ENCODE assay signal across 4 fruit fly cellular contexts in genomic region chr2L:2606725-2607124, dm6.
TF ChIP-seq lines count a peak whose summit lies in the region.

No protein-coding gene starts in this region.

- TF ChIP-seq CTCF in whole organism, embryonic (GFP tag; optimal IDR thresholded peaks at IDR 0.05; lab: Kevin White, UChicago): no peak

TF ChIP-seq in whole organism, embryonic, 481 proteins besides CTCF, POLR2A, EP300 and RAD21:
- TF ChIP-seq CG10431 (GFP tag; optimal IDR thresholded peaks at IDR 0.05; lab: Kevin White, UChicago) (no peak), toy (GFP tag; IDR thresholded peaks at IDR 0.05; lab: Robert Waterston, UW) (no peak), D19B (GFP tag; optimal IDR thresholded peaks at IDR 0.05; lab: Kevin White, UChicago) (peak; percentile 1)
TF ChIP-seq in whole organism, embryonic: peak in this region for 1.

TF ChIP-seq in whole organism, prepupa, 60 proteins besides CTCF, POLR2A, EP300 and RAD21:
- no peak for TF ChIP-seq CG8119 (GFP tag; IDR thresholded peaks at IDR 0.05; lab: Robert Waterston, UW)
- TF ChIP-seq lz (GFP tag; optimal IDR thresholded peaks at IDR 0.05; lab: Kevin White, UChicago): peak; percentile 10
- peak; percentile 9 for TF ChIP-seq Sox102F (GFP tag; optimal IDR thresholded peaks at IDR 0.05; lab: Kevin White, UChicago)
- peak; percentile 25 for TF ChIP-seq CG10669 (GFP tag; optimal IDR thresholded peaks at IDR 0.05; lab: Kevin White, UChicago)
- no peak for TF ChIP-seq CG6163 (GFP tag; IDR thresholded peaks at IDR 0.05; lab: Robert Waterston, UW)
- TF ChIP-seq eg (GFP tag; IDR thresholded peaks at IDR 0.05; lab: Robert Waterston, UW): no peak
- no peak for TF ChIP-seq fd85E (GFP tag; optimal IDR thresholded peaks at IDR 0.05; lab: Kevin White, UChicago)
- peak; percentile 34 for TF ChIP-seq Hr39 (GFP tag; optimal IDR thresholded peaks at IDR 0.05; lab: Kevin White, UChicago)
- peak; percentile 30 for TF ChIP-seq Met (GFP tag; optimal IDR thresholded peaks at IDR 0.05; lab: Kevin White, UChicago)
- no peak for TF ChIP-seq Lpt (GFP tag; optimal IDR thresholded peaks at IDR 0.05; lab: Kevin White, UChicago)
- no peak for TF ChIP-seq CG8319 (GFP tag; optimal IDR thresholded peaks at IDR 0.05; lab: Kevin White, UChicago)
- TF ChIP-seq CG11294 (GFP tag; IDR thresholded peaks at IDR 0.05; lab: Robert Waterston, UW): no peak
- no peak for TF ChIP-seq CG6808 (GFP tag; optimal IDR thresholded peaks at IDR 0.05; lab: Kevin White, UChicago)
- TF ChIP-seq esn (GFP tag; optimal IDR thresholded peaks at IDR 0.05; lab: Kevin White, UChicago): no peak
- TF ChIP-seq OdsH (GFP tag; optimal IDR thresholded peaks at IDR 0.05; lab: Kevin White, UChicago): peak; percentile 13
- TF ChIP-seq svp (GFP tag; lab: Kevin White, UChicago): peak; percentile 72
- peak; percentile 18 for TF ChIP-seq CG31627 (GFP tag; optimal IDR thresholded peaks at IDR 0.05; lab: Kevin White, UChicago)
- peak; percentile 5 for TF ChIP-seq Smox (GFP tag; optimal IDR thresholded peaks at IDR 0.05; lab: Kevin White, UChicago)
- TF ChIP-seq CG9139 (GFP tag; optimal IDR thresholded peaks at IDR 0.05; lab: Kevin White, UChicago): no peak
- TF ChIP-seq acj6 (GFP tag; optimal IDR thresholded peaks at IDR 0.05; lab: Kevin White, UChicago): peak; percentile 12
- peak; percentile 36 for TF ChIP-seq pdm3 (GFP tag; optimal IDR thresholded peaks at IDR 0.05; lab: Kevin White, UChicago)
- TF ChIP-seq CG3919 (GFP tag; optimal IDR thresholded peaks at IDR 0.05; lab: Kevin White, UChicago): peak; percentile 4
- TF ChIP-seq Eip78C (GFP tag; lab: Kevin White, UChicago): peak; percentile 64
- TF ChIP-seq ss (GFP tag; optimal IDR thresholded peaks at IDR 0.05; lab: Kevin White, UChicago): no peak
- TF ChIP-seq CG34406 (GFP tag; optimal IDR thresholded peaks at IDR 0.05; lab: Kevin White, UChicago): no peak
- peak; percentile 3 for TF ChIP-seq Ets96B (tag; optimal IDR thresholded peaks at IDR 0.05; lab: Kevin White, UChicago)
- TF ChIP-seq achi (GFP tag; optimal IDR thresholded peaks at IDR 0.05; lab: Kevin White, UChicago): no peak
- peak; percentile 3 for TF ChIP-seq Ets21C (GFP tag; optimal IDR thresholded peaks at IDR 0.05; lab: Kevin White, UChicago)
- TF ChIP-seq cyc (GFP tag; optimal IDR thresholded peaks at IDR 0.05; lab: Kevin White, UChicago): peak; percentile 15
- TF ChIP-seq Hr4 (GFP tag; optimal IDR thresholded peaks at IDR 0.05; lab: Kevin White, UChicago): no peak

TF ChIP-seq in whole organism, pupa, 21 proteins besides CTCF, POLR2A, EP300 and RAD21:
- no peak for TF ChIP-seq CG32121 (GFP tag; IDR thresholded peaks at IDR 0.05; lab: Robert Waterston, UW)
- no peak for TF ChIP-seq Pif1B (GFP tag; optimal IDR thresholded peaks at IDR 0.05; lab: Kevin White, UChicago)
- peak; percentile 35 for TF ChIP-seq CG8159 (tag; optimal IDR thresholded peaks at IDR 0.05; lab: Kevin White, UChicago)

TF ChIP-seq in whole organism, wandering third instar larva, 38 proteins besides CTCF, POLR2A, EP300 and RAD21:
- TF ChIP-seq GATAd (GFP tag; optimal IDR thresholded peaks at IDR 0.05; lab: Kevin White, UChicago) (no peak), foxo (GFP tag; optimal IDR thresholded peaks at IDR 0.05; lab: Kevin White, UChicago) (peak in 1 of 2 experiments; percentile 12), tai (GFP tag; optimal IDR thresholded peaks at IDR 0.05; lab: Kevin White, UChicago) (no peak), fru (GFP tag; optimal IDR thresholded peaks at IDR 0.05; lab: Kevin White, UChicago) (peak; percentile 8)

Comparison
In these comparisons a context has a peak if more than half of its experiments do, and no peak if none do; other contexts are left out.
1. Of the 7 proteins assayed by ChIP-seq in both whole organism, embryonic and whole organism, prepupa: peak only in whole organism, embryonic: none; only in whole organism, prepupa: Hr39 and Sox102F; in both: none; in neither: 5.